Worm (Caenorhabditis elegans) whole organism, late embryonic: ENCODE measurements around the gene K03B4.4.
A peak's percentile ranks its signal among the peaks of the same experiment; 100 is the strongest.

ENCODE experiments used
- C08G9.2 ChIP-seq: sonication (generic microtip); optimal IDR thresholded peaks from 2 replicates; lab custom pipeline; 2016; ENCODE audit warnings: mild to moderate bottlenecking, missing genetic modification characterization, moderate library complexity, missing compliant biosample characterization
- C38D4.7 ChIP-seq: fragments of 200-800 bp; sonication (Bioruptor generic); optimal IDR thresholded peaks from 2 replicates; lab custom pipeline; 2018; ENCODE audit warnings: mild to moderate bottlenecking, missing genetic modification characterization, moderate library complexity, missing compliant biosample characterization
- F13H6.1 ChIP-seq: sonication (generic microtip); optimal IDR thresholded peaks from 2 replicates; lab custom pipeline; 2016; ENCODE audit warnings: missing genetic modification characterization, missing compliant biosample characterization
- K02D7.2 ChIP-seq: sonication (generic microtip); optimal IDR thresholded peaks from 2 replicates; lab custom pipeline; 2017; ENCODE audit warnings: mild to moderate bottlenecking, missing genetic modification characterization, missing compliant biosample characterization
- K09A11.1 ChIP-seq: sonication (generic microtip); optimal IDR thresholded peaks from 2 replicates; lab custom pipeline; 2017; ENCODE audit warnings: antibody characterized with exemption, mild to moderate bottlenecking, missing genetic modification characterization, missing compliant biosample characterization; ENCODE audit not compliant: insufficient read depth
- T23F11.4 ChIP-seq: fragments of 200-800 bp; sonication (Bioruptor generic); optimal IDR thresholded peaks from 2 replicates; lab custom pipeline; 2018; ENCODE audit warnings: mild to moderate bottlenecking, missing genetic modification characterization, missing compliant biosample characterization
- Y22D7AL.16 ChIP-seq: sonication (generic microtip); optimal IDR thresholded peaks from 2 replicates; lab custom pipeline; 2016; ENCODE audit warnings: missing genetic modification characterization, missing compliant biosample characterization
- ahr-1 ChIP-seq: sonication (generic microtip); optimal IDR thresholded peaks from 2 replicates; lab custom pipeline; 2016; ENCODE audit warnings: missing genetic modification characterization, missing compliant biosample characterization
- ama-1 ChIP-seq: fragments of 150-350 bp; optimal IDR thresholded peaks from 2 replicates; lab custom pipeline; 2014
- ceh-14 ChIP-seq: sonication (generic microtip); optimal IDR thresholded peaks from 2 replicates; lab custom pipeline; 2016; ENCODE audit warnings: missing genotype, missing genetic modification characterization, missing compliant biosample characterization
- ceh-18 ChIP-seq: sonication (generic microtip); optimal IDR thresholded peaks from 2 replicates; lab custom pipeline; 2016; ENCODE audit warnings: missing genetic modification characterization, missing compliant biosample characterization
- ceh-19 ChIP-seq: fragments of 200-800 bp; sonication (Bioruptor generic); optimal IDR thresholded peaks from 2 replicates; lab custom pipeline; 2018; ENCODE audit warnings: mild to moderate bottlenecking, missing genetic modification characterization, missing compliant biosample characterization
- ceh-30 ChIP-seq: fragments of 150-350 bp; optimal IDR thresholded peaks from 2 replicates; lab custom pipeline; 2014; ENCODE audit warnings: missing biosample characterization, missing genetic modification characterization
- ceh-34 ChIP-seq: sonication (generic microtip); optimal IDR thresholded peaks from 2 replicates; lab custom pipeline; 2016; ENCODE audit warnings: mild to moderate bottlenecking, missing genetic modification characterization, missing compliant biosample characterization
- ceh-6 ChIP-seq: fragments of 200-800 bp; sonication (Bioruptor generic); optimal IDR thresholded peaks from 2 replicates; lab custom pipeline; 2018; ENCODE audit warnings: mild to moderate bottlenecking, missing genetic modification characterization, missing compliant biosample characterization
- dmd-4 ChIP-seq: sonication (generic microtip); optimal IDR thresholded peaks from 2 replicates; lab custom pipeline; 2016; ENCODE audit warnings: borderline replicate concordance, missing genetic modification characterization, missing compliant biosample characterization
- dve-1 ChIP-seq: sonication (generic microtip); optimal IDR thresholded peaks from 2 replicates; lab custom pipeline; 2017; ENCODE audit warnings: antibody characterized with exemption, mild to moderate bottlenecking, missing genetic modification characterization, missing compliant biosample characterization
- elt-2 ChIP-seq: sonication (generic microtip); optimal IDR thresholded peaks from 2 replicates; lab custom pipeline; 2016; ENCODE audit warnings: missing genetic modification reagents, missing genetic modification characterization, missing compliant biosample characterization
- fkh-6 ChIP-seq: sonication (generic microtip); optimal IDR thresholded peaks from 2 replicates; lab custom pipeline; 2016; ENCODE audit warnings: missing genetic modification characterization, missing compliant biosample characterization
- gmeb-2 ChIP-seq: sonication (generic microtip); optimal IDR thresholded peaks from 2 replicates; lab custom pipeline; 2016; ENCODE audit warnings: missing genetic modification characterization, inconsistent platforms, missing compliant biosample characterization
- hlh-13 ChIP-seq: fragments of 200-800 bp; sonication (Bioruptor generic); optimal IDR thresholded peaks from 2 replicates; lab custom pipeline; 2018; ENCODE audit warnings: mild to moderate bottlenecking, missing genetic modification characterization, missing compliant biosample characterization
- hlh-30 ChIP-seq: sonication (generic microtip); optimal IDR thresholded peaks from 2 replicates; lab custom pipeline; 2017; ENCODE audit warnings: antibody characterized with exemption, missing genetic modification characterization, missing compliant biosample characterization; ENCODE audit not compliant: insufficient read depth
- lim-6 ChIP-seq: sonication (generic microtip); optimal IDR thresholded peaks from 2 replicates; lab custom pipeline; 2016; ENCODE audit warnings: missing genetic modification characterization, missing compliant biosample characterization
- lin-11 ChIP-seq: fragments of 200-800 bp; sonication (Bioruptor generic); optimal IDR thresholded peaks from 2 replicates; lab custom pipeline; 2018; ENCODE audit warnings: mild to moderate bottlenecking, missing genetic modification characterization, missing compliant biosample characterization
- nfya-1 ChIP-seq: sonication (generic microtip); optimal IDR thresholded peaks from 2 replicates; lab custom pipeline; 2017; ENCODE audit warnings: missing genetic modification characterization, mild to moderate bottlenecking, missing compliant biosample characterization, antibody characterized with exemption, moderate library complexity
- nhr-11 ChIP-seq: fragments of 150-350 bp; optimal IDR thresholded peaks from 2 replicates; lab custom pipeline; 2014; ENCODE audit warnings: missing biosample characterization, missing genetic modification characterization
- nhr-232 ChIP-seq: sonication (generic microtip); optimal IDR thresholded peaks from 2 replicates; lab custom pipeline; 2016; ENCODE audit warnings: missing genetic modification characterization, missing compliant biosample characterization
- pag-3 ChIP-seq: sonication (generic microtip); optimal IDR thresholded peaks from 2 replicates; lab custom pipeline; 2016; ENCODE audit warnings: missing compliant biosample characterization, missing genetic modification characterization, borderline replicate concordance
- pat-9 ChIP-seq: fragments of 200-800 bp; sonication (Bioruptor generic); optimal IDR thresholded peaks from 2 replicates; lab custom pipeline; 2018; ENCODE audit warnings: mild to moderate bottlenecking, missing genetic modification characterization, moderate library complexity, missing compliant biosample characterization
- pax-1 ChIP-seq: fragments of 150-350 bp; optimal IDR thresholded peaks from 2 replicates; lab custom pipeline; 2014; ENCODE audit warnings: missing biosample characterization, missing genetic modification characterization
- pqm-1 ChIP-seq: sonication (generic microtip); optimal IDR thresholded peaks from 2 replicates; lab custom pipeline; 2016; ENCODE audit warnings: missing genetic modification characterization, missing compliant biosample characterization
- pros-1 ChIP-seq: fragments of 150-350 bp; optimal IDR thresholded peaks from 2 replicates; lab custom pipeline; 2014; ENCODE audit warnings: missing biosample characterization, missing genetic modification reagents, missing genetic modification characterization
- ref-2 ChIP-seq: sonication (generic microtip); optimal IDR thresholded peaks from 2 replicates; lab custom pipeline; 2016; ENCODE audit warnings: missing genetic modification characterization, missing compliant biosample characterization
- rnt-1 ChIP-seq: sonication (generic microtip); optimal IDR thresholded peaks from 2 replicates; lab custom pipeline; 2016; ENCODE audit warnings: missing genetic modification characterization, missing compliant biosample characterization
- sdc-2 ChIP-seq: sonication (generic microtip); optimal IDR thresholded peaks from 2 replicates; lab custom pipeline; 2016; ENCODE audit warnings: missing genotype, missing genetic modification characterization, missing compliant biosample characterization
- sox-2 ChIP-seq: fragments of 200-800 bp; sonication (Bioruptor generic); IDR thresholded peaks from 2 replicates; pipeline ENCODE4 v1.3.6; 2022; ENCODE audit warnings: missing genetic modification reagents, missing genetic modification characterization, missing compliant biosample characterization
- sox-4 ChIP-seq: sonication (generic microtip); optimal IDR thresholded peaks from 2 replicates; lab custom pipeline; 2017; ENCODE audit warnings: mild to moderate bottlenecking, missing genetic modification characterization, inconsistent platforms, missing compliant biosample characterization
- syd-9 ChIP-seq: sonication (generic microtip); optimal IDR thresholded peaks from 2 replicates; lab custom pipeline; 2016; ENCODE audit warnings: mild to moderate bottlenecking, missing genetic modification characterization, moderate library complexity, missing compliant biosample characterization
- tbx-2 ChIP-seq: sonication (generic microtip); optimal IDR thresholded peaks from 2 replicates; lab custom pipeline; 2016; ENCODE audit warnings: missing genetic modification characterization, missing compliant biosample characterization
- ttx-3 ChIP-seq: sonication (generic microtip); optimal IDR thresholded peaks from 2 replicates; lab custom pipeline; 2016; ENCODE audit warnings: missing genetic modification reagents, missing genetic modification characterization, missing compliant biosample characterization
- unc-3 ChIP-seq, 2 experiments: fragments of 200-800 bp in 1 of 2; sonication (Bioruptor generic) in 1 of 2; sonication (generic microtip) in 1 of 2; conservative IDR thresholded peaks in 1 of 2; optimal IDR thresholded peaks in 1 of 2; 2 replicates each; pipeline versions ENCODE4 v1.3.6 to Lab custom; 2016 to 2022; ENCODE audit warnings: missing compliant biosample characterization in 2 of 2, missing genetic modification characterization in 2 of 2, missing genetic modification reagents in 1 of 2
- unc-55 ChIP-seq: sonication (generic microtip); optimal IDR thresholded peaks from 2 replicates; lab custom pipeline; 2017; ENCODE audit warnings: missing biosample characterization, missing genetic modification reagents, missing genetic modification characterization
- unc-86 ChIP-seq: sonication (generic microtip); optimal IDR thresholded peaks from 2 replicates; lab custom pipeline; 2016; ENCODE audit warnings: missing genetic modification characterization, missing compliant biosample characterization
- ztf-16 ChIP-seq: sonication (generic microtip); optimal IDR thresholded peaks from 2 replicates; lab custom pipeline; 2017; ENCODE audit warnings: missing genetic modification characterization, missing compliant biosample characterization

K03B4.4 gene

DNA sequence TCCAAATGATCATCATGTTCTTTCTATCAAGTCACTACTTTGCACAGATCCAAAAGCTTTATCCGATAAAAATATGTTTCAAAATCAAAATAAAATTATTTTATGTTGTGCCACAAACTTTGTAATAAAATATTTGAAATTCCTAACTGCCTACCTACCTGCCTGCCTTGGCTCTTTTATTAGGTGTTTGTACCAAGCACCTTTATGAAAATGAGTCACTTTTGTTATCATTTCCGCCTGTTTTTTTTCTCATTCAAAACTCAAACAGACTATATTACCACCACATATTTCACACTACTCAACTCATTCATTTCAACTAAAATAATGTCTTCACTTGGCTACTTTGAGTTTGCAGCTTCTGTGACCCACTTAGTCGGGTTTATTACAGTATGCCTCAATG is 42.7 kb downstream of the K03B4.4 start, which contains the start of gene F39G3.4:
Gene F39G3.4 (plus strand): TSS at position 301 of the 400 bp plus-strand sequence.
- TF ChIP-seq ceh-30 (tag; lab: Kevin White, UChicago) (no peak), T23F11.4 (GFP tag; lab: Kevin White, UChicago) (no peak), dmd-4 (tag; lab: Kevin White, UChicago) (no peak), pat-9 (tag; lab: Kevin White, UChicago) (no peak), C38D4.7 (GFP tag; lab: Kevin White, UChicago) (no peak), fkh-6 (tag; lab: Kevin White, UChicago) (no peak), C08G9.2 (tag; lab: Kevin White, UChicago) (no peak), unc-86 (tag; lab: Kevin White, UChicago) (no peak), Y22D7AL.16 (no peak), elt-2 (tag; lab: Kevin White, UChicago) (no peak), sdc-2 (tag; lab: Kevin White, UChicago) (no peak), ceh-14 (no peak), rnt-1 (tag; lab: Kevin White, UChicago) (no peak)

DNA sequence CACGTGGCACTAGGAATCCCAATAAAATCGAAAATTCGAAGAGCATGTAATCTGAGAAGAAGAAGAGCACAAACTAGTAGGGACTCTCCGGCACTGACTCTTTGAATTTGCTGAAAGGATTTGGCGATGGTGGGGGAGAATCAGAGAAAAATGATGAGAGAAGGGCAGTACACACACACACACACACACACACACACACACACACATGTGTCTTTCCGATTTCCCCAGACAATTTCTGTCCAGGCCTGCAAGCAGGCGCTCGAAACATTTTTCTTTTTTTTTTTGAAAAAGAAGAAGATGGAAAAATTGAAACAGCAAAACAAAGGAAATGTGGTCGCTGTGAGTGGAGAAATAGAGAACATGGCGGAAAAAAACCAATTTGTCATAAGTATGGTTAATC is 48.3 kb downstream of the K03B4.4 start, which contains the start of gene tig-2:
Gene tig-2 (minus strand): TSS at position 87 of the 400 bp plus-strand sequence.
- TF ChIP-seq pax-1 (no peak), C08G9.2 (tag; lab: Kevin White, UChicago) (no peak), tbx-2 (tag; lab: Kevin White, UChicago) (peak; percentile 8), ceh-18 (tag; lab: Kevin White, UChicago) (peak; percentile 48), nfya-1 (tag; lab: Kevin White, UChicago) (peak; percentile 23)

DNA sequence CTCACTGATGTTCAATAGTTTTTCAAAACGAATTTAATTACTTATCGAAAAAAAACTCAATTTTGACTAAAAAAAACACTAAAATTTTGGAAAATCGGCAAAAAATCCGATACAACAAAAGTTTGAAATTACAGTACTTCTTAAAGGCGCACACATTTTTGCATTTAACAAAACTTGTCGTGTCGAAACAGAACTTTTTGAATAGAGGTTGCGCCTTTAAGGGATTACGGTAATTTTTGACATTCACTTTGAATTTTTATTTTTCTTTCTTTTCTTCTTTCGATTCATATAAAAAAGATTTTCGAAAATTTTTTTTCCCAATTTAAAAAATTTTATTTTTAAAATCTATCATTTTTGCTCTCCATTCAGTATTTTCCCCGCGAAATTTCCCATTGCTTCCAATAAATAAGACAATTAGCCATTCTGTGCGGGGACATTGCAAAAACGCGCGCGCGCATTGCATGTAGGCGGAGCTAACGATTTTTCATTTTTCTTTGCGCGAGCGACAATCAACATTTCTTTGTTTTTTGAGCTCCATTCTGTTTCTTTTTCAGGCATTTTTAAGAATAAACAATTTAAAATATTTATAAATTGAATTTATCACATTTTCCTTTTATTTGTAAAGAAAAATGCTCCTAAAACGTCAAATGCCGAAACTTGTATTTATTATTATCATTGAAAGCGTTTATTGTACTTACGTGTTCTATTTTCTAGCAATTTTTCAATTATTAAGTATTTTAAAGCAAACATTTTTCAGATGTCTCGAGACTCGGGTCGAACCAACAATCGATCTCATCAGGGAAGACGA is 49.6 kb downstream of the K03B4.4 start, which contains the start of gene F39G3.3:
Gene F39G3.3 (plus strand): TSS at position 758 of the 808 bp plus-strand sequence.
- TF ChIP-seq fkh-6 (tag; lab: Kevin White, UChicago) (peak; percentile 83), K02D7.2 (peak; percentile 83), unc-3 (GFP tag; conservative IDR thresholded peaks at IDR 0.05; lab: Robert Waterston, UW) (no peak; the same call in 1 of the 2 replicates), unc-3 (tag; optimal IDR thresholded peaks at IDR 0.05; lab: Kevin White, UChicago) (peak; percentile 87), pag-3 (tag; lab: Kevin White, UChicago) (peak; percentile 2), F13H6.1 (peak; percentile 74), Y22D7AL.16 (peak; percentile 54), lim-6 (tag; lab: Kevin White, UChicago) (peak; percentile 62), ceh-19 (GFP tag; lab: Kevin White, UChicago) (peak; percentile 88), K09A11.1 (peak; percentile 80), hlh-30 (tag; lab: Kevin White, UChicago) (no peak), lin-11 (tag; lab: Kevin White, UChicago) (peak; percentile 78), sox-2 (GFP tag; lab: Robert Waterston, UW) (peak; percentile 82), dve-1 (tag; lab: Kevin White, UChicago) (no peak), ceh-34 (peak; percentile 86), nhr-11 (tag; lab: Kevin White, UChicago) (no peak), pros-1 (tag; lab: Kevin White, UChicago) (no peak), unc-86 (tag; lab: Kevin White, UChicago) (peak; percentile 93), pax-1 (peak; percentile 25), tbx-2 (tag; lab: Kevin White, UChicago) (peak; percentile 89), ztf-16 (tag; lab: Kevin White, UChicago) (peak; percentile 74), unc-55 (no peak), nhr-232 (tag; lab: Kevin White, UChicago) (peak; percentile 69), hlh-13 (GFP tag; lab: Kevin White, UChicago) (peak; percentile 70), ceh-18 (tag; lab: Kevin White, UChicago) (peak; percentile 58), pqm-1 (tag; lab: Kevin White, UChicago) (no peak), pat-9 (tag; lab: Kevin White, UChicago) (peak; percentile 55), ama-1 (no peak), rnt-1 (tag; lab: Kevin White, UChicago) (peak; percentile 82), sox-4 (tag; lab: Kevin White, UChicago) (peak; percentile 88), syd-9 (tag; lab: Kevin White, UChicago) (peak; percentile 77), ref-2 (peak; percentile 71), ceh-6 (peak; percentile 63), ahr-1 (peak; percentile 78), gmeb-2 (tag; lab: Kevin White, UChicago) (peak; percentile 86), ttx-3 (tag; lab: Kevin White, UChicago) (peak; percentile 91)
